Worm (Caenorhabditis elegans) whole organism, mixed stage, embryonic: Measurements from ENCODE around the gene C05D12.5.

Experiments
- lin-13 ChIP-seq: fragments of 150-350 bp; optimal IDR thresholded peaks from 2 replicates; lab custom pipeline; 2014; ENCODE audit warnings: missing biosample characterization, missing genetic modification characterization
- lin-32 ChIP-seq: fragments of 200-800 bp; sonication (Bioruptor generic); optimal IDR thresholded peaks from 2 replicates; lab custom pipeline; 2018; ENCODE audit warnings: mild to moderate bottlenecking, missing genetic modification characterization, missing compliant biosample characterization
- pha-4 ChIP-seq: fragments of 150-350 bp; optimal IDR thresholded peaks from 2 replicates; lab custom pipeline; 2018; ENCODE audit warnings: missing biosample characterization, missing genetic modification reagents, missing genetic modification characterization
- unc-39 ChIP-seq: fragments of 150-350 bp; optimal IDR thresholded peaks from 2 replicates; lab custom pipeline; 2014; ENCODE audit warnings: missing biosample characterization, missing genetic modification characterization

- TF ChIP-seq lin-32 (GFP tag; lab: Kevin White, UChicago) (no peak), lin-13 (tag; lab: Kevin White, UChicago) (no peak), unc-39 (tag; lab: Kevin White, UChicago) (no peak), pha-4 (tag; lab: Kevin White, UChicago) (no peak)
Observed at ce11 chrII:11455140-11455539, 21.1 kb downstream of the C05D12.5 start.
